Fruit fly (Drosophila melanogaster) whole organism, embryonic: ENCODE results near the gene RpS14a.

Experiments used
- CG12299 ChIP-seq: fragments of 200-800 bp; sonication (Bioruptor generic); optimal IDR thresholded peaks from 2 replicates; lab custom pipeline; 2018; ENCODE audit warnings: missing biosample characterization, mild to moderate bottlenecking, missing genetic modification characterization
- CG31441 ChIP-seq: fragments of 200-800 bp; sonication (Bioruptor generic); IDR thresholded peaks from 2 replicates; pipeline ENCODE4 v1.3.6; 2022; ENCODE audit warnings: missing biosample characterization, missing genetic modification characterization
- CG6683 ChIP-seq: fragments of 200-800 bp; sonication (Bioruptor generic); optimal IDR thresholded peaks from 2 replicates; lab custom pipeline; 2017; ENCODE audit warnings: missing biosample characterization, mild to moderate bottlenecking, missing genetic modification characterization, missing genetic modification reagents
- Chrac-16 ChIP-seq: fragments of 200-800 bp; sonication (Bioruptor generic); optimal IDR thresholded peaks from 3 replicates; lab custom pipeline; 2016; ENCODE audit warnings: missing biosample characterization, missing genetic modification characterization
- Oli ChIP-seq: fragments of 200-800 bp; sonication (Bioruptor generic); optimal IDR thresholded peaks from 2 replicates; lab custom pipeline; 2018; ENCODE audit warnings: missing biosample characterization, mild to moderate bottlenecking, missing genetic modification characterization, moderate library complexity
- ash1 ChIP-seq: fragments of 200-800 bp; sonication (Bioruptor generic); optimal IDR thresholded peaks from 2 replicates; lab custom pipeline; 2018; ENCODE audit warnings: missing biosample characterization, mild to moderate bottlenecking, missing genetic modification characterization
- cg ChIP-seq: fragments of 200-800 bp; sonication (Bioruptor generic); optimal IDR thresholded peaks from 3 replicates; lab custom pipeline; 2019; ENCODE audit warnings: missing biosample characterization, mild to moderate bottlenecking, missing genetic modification characterization, moderate library complexity
- luna ChIP-seq: fragments of 200-800 bp; sonication (Bioruptor generic); optimal IDR thresholded peaks from 2 replicates; lab custom pipeline; 2016; ENCODE audit warnings: missing biosample characterization, missing genetic modification characterization
- prd ChIP-seq, 3 experiments: fragments of >200 bp in 2 of 3; fragments of 200-800 bp in 1 of 3; sonication (Bioruptor generic) in 1 of 3; optimal IDR thresholded peaks in 2 of 3; IDR thresholded peaks in 1 of 3; 2 replicates in 2 of 3; 3 replicates in 1 of 3; pipeline versions ENCODE4 v1.3.6 to Lab custom; 2017 to 2022; ENCODE audit warnings: missing biosample characterization in 1 of 3, missing genetic modification characterization in 1 of 3

dm6 chrX:7955890-7956289 lies 22.3 kb downstream of the RpS14a start, which contains the start of the genes CG15332 and CG15330:
- TF ChIP-seq Oli (tag; lab: Kevin White, UChicago) = no peak
- no peak for TF ChIP-seq CG6683 (GFP tag; lab: Kevin White, UChicago)
- no peak for TF ChIP-seq CG31441 (GFP tag; lab: Robert Waterston, UW)
- TF ChIP-seq CG12299 (tag; lab: Kevin White, UChicago) = no peak
- TF ChIP-seq cg (GFP tag; lab: Kevin White, UChicago) = no peak
- TF ChIP-seq luna = no peak
- no peak for TF ChIP-seq ash1
- no peak for TF ChIP-seq prd (optimal IDR thresholded peaks at IDR 0.05; lab: Kevin White, UChicago)
- TF ChIP-seq prd (GFP tag; IDR thresholded peaks at IDR 0.05; lab: Robert Waterston, UW) = no peak
- no peak for TF ChIP-seq Chrac-16 (GFP tag; lab: Kevin White, UChicago)
